Worm (Caenorhabditis elegans): ENCODE results near the gene cdr-6.

The cdr-6 gene

ce11 chrV:12421360-12421759, 7.9 kb upstream of the cdr-6 start:
- TF ChIP-seq aha-1 (tag) (peak; percentile 61), daf-19 (GFP tag; conservative IDR thresholded peaks at IDR 0.05) (no peak), vab-7 (GFP tag; IDR thresholded peaks at IDR 0.05) (no peak)

DNA sequence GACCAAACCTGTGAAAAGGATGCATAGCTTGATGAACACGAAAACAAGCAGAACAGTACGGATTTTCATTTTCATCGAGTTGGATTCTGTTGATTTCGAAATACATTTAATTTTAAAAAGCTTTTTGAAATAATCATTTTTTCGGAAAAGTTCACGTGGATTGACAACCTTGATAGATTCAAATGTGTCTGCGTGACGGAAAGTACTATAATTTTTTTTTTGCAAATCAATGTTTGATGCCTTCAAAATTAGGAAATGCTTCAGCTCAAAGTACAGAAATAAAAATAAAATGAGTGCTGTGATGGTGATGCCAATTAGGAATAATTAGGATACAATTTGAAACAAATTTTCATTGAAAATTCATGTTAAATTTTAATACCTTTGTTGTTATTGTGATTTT, 7.3 kb upstream of the cdr-6 start, which contains the start of gene C54D10.4:
Gene C54D10.4, minus strand, starts transcription at position 101 of the 400 bp plus-strand sequence.
- TF ChIP-seq lim-7 (GFP tag; IDR thresholded peaks at IDR 0.05) (no peak), lin-38 (GFP tag; IDR thresholded peaks at IDR 0.05) (no peak), dmd-9 (GFP tag; IDR thresholded peaks at IDR 0.05) (no peak), F10B5.3 (tag; optimal IDR thresholded peaks at IDR 0.05) (no peak), zag-1 (tag; optimal IDR thresholded peaks at IDR 0.05) (no peak), attf-4 (tag; optimal IDR thresholded peaks at IDR 0.05) (no peak), ces-1 (GFP tag; optimal IDR thresholded peaks at IDR 0.05) (no peak), ceh-82 (tag; optimal IDR thresholded peaks at IDR 0.05) (no peak), set-16 (GFP tag; IDR thresholded peaks at IDR 0.05) (no peak)

DNA sequence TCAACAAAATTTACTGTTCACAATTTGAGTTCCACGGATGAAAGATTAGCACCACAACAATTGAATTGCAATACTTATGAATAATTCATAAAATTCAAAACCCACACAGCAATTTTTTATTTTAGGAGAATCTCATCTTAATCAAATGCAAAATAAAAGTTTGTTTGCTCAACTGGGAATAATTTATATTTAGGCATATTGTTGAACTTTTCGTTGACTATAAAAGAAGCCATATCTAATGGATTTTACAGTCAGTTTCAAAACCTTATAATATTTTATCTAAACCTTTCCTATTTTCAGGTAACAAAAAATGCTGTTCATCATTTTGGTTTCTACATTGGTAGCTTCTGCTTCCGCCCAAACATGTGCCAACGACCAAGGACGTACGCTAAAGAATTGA, 4.8 kb upstream of the cdr-6 start, which contains the start of gene C54D10.3:
Gene C54D10.3, plus strand, starts transcription at position 301 of the 400 bp plus-strand sequence.
- TF ChIP-seq Y105C5A.15 (GFP tag; IDR thresholded peaks at IDR 0.05) (no peak), ceh-28 (tag; optimal IDR thresholded peaks at IDR 0.05) (no peak), unc-62 (GFP tag; optimal IDR thresholded peaks at IDR 0.05 in 1 of 2) (peak in 1 of 2 experiments; percentile 87), unc-62 (tag; optimal IDR thresholded peaks at IDR 0.05) (no peak), dmd-9 (GFP tag; IDR thresholded peaks at IDR 0.05) (no peak), F10B5.3 (tag; optimal IDR thresholded peaks at IDR 0.05) (no peak)

- TF ChIP-seq lsy-2 (tag; optimal IDR thresholded peaks at IDR 0.05) (no peak), spr-1 (tag; optimal IDR thresholded peaks at IDR 0.05) (no peak)
Measured at ce11 chrV:12417277-12417676, 3.8 kb upstream of the cdr-6 start, which contains the start of gene cdr-3. Gene cdr-3 (minus strand): TSS chrV:12417377.

- TF ChIP-seq Y75B8A.6 (GFP tag; IDR thresholded peaks at IDR 0.05) = no peak
- no peak for TF ChIP-seq daf-8 (GFP tag; IDR thresholded peaks at IDR 0.05)
- no peak for TF ChIP-seq pha-4 (GFP tag; IDR thresholded peaks at IDR 0.05)
- TF ChIP-seq pha-4 (tag; optimal IDR thresholded peaks at IDR 0.05) = no peak
- no peak for TF ChIP-seq lim-7 (GFP tag; IDR thresholded peaks at IDR 0.05)
- TF ChIP-seq zag-1 (tag; optimal IDR thresholded peaks at IDR 0.05) = no peak
- TF ChIP-seq ZK337.2 (GFP tag; IDR thresholded peaks at IDR 0.05) = no peak
- no peak for TF ChIP-seq dpl-1 (GFP tag; optimal IDR thresholded peaks at IDR 0.05)
- no peak for TF ChIP-seq jun-1 (tag; optimal IDR thresholded peaks at IDR 0.05)
- TF ChIP-seq zfp-2 (tag; optimal IDR thresholded peaks at IDR 0.05) = no peak
- no peak for TF ChIP-seq tra-1 (GFP tag; IDR thresholded peaks at IDR 0.05)
- peak; percentile 77 for TF ChIP-seq dmd-6 (GFP tag; IDR thresholded peaks at IDR 0.05)
- no peak for TF ChIP-seq snpc-1.2 (GFP tag; IDR thresholded peaks at IDR 0.05)
- TF ChIP-seq nhr-111 (GFP tag; optimal IDR thresholded peaks at IDR 0.05) = no peak
- no peak for TF ChIP-seq nhr-48 (tag; optimal IDR thresholded peaks at IDR 0.05)
- TF ChIP-seq nhr-10 (tag; optimal IDR thresholded peaks at IDR 0.05) = no peak
- TF ChIP-seq lin-1 (GFP tag; IDR thresholded peaks at IDR 0.05) = no peak
- peak; percentile 23 for TF ChIP-seq nhr-77 (tag; optimal IDR thresholded peaks at IDR 0.05)
- TF ChIP-seq mdl-1 (tag; optimal IDR thresholded peaks at IDR 0.05) = no peak
- TF ChIP-seq dve-1 (tag; optimal IDR thresholded peaks at IDR 0.05; ENCODE audit: insufficient read depth) = peak; percentile 47
- no peak for TF ChIP-seq nhr-11 (tag; optimal IDR thresholded peaks at IDR 0.05)
- TF ChIP-seq ctbp-1 (GFP tag; IDR thresholded peaks at IDR 0.05) = no peak
- no peak for TF ChIP-seq lin-13 (GFP tag; optimal IDR thresholded peaks at IDR 0.05)
- TF ChIP-seq ama-1 (optimal IDR thresholded peaks at IDR 0.05) = no peak
- TF ChIP-seq sdz-12 (GFP tag; optimal IDR thresholded peaks at IDR 0.05) = no peak
- TF ChIP-seq hlh-11 (tag; optimal IDR thresholded peaks at IDR 0.05) = no peak
- TF ChIP-seq daf-12 (tag; optimal IDR thresholded peaks at IDR 0.05) = no peak
- no peak for TF ChIP-seq gei-8 (GFP tag; optimal IDR thresholded peaks at IDR 0.05)
- no peak for TF ChIP-seq hlh-30 (tag; optimal IDR thresholded peaks at IDR 0.05; ENCODE audit: insufficient read depth)
Measured at ce11 chrV:12415656-12416055, 2.2 kb upstream of the cdr-6 start, which contains the start of gene cdr-2. Gene cdr-2 (minus strand): TSS chrV:12415709.

Measured in whole organism, L4 larva.